Worm (Caenorhabditis elegans) whole organism, late embryonic: ENCODE data around the gene C44B12.6.

Experiments
- C08G9.2 ChIP-seq: sonication (generic microtip); optimal IDR thresholded peaks from 2 replicates; lab custom pipeline; 2016; ENCODE audit warnings: mild to moderate bottlenecking, missing genetic modification characterization, moderate library complexity, missing compliant biosample characterization
- ceh-30 ChIP-seq: fragments of 150-350 bp; optimal IDR thresholded peaks from 2 replicates; lab custom pipeline; 2014; ENCODE audit warnings: missing biosample characterization, missing genetic modification characterization
- che-1 ChIP-seq: sonication (generic microtip); optimal IDR thresholded peaks from 2 replicates; lab custom pipeline; 2016; ENCODE audit warnings: mild to moderate bottlenecking, missing genetic modification characterization, missing compliant biosample characterization
- fkh-10 ChIP-seq: fragments of 150-350 bp; optimal IDR thresholded peaks from 2 replicates; lab custom pipeline; 2014; ENCODE audit warnings: missing biosample characterization, missing genetic modification reagents, missing genetic modification characterization
- nhr-11 ChIP-seq: fragments of 150-350 bp; optimal IDR thresholded peaks from 2 replicates; lab custom pipeline; 2014; ENCODE audit warnings: missing biosample characterization, missing genetic modification characterization
- pax-1 ChIP-seq: fragments of 150-350 bp; optimal IDR thresholded peaks from 2 replicates; lab custom pipeline; 2014; ENCODE audit warnings: missing biosample characterization, missing genetic modification characterization
- tbx-2 ChIP-seq: sonication (generic microtip); optimal IDR thresholded peaks from 2 replicates; lab custom pipeline; 2016; ENCODE audit warnings: missing genetic modification characterization, missing compliant biosample characterization
- ttx-3 ChIP-seq: sonication (generic microtip); optimal IDR thresholded peaks from 2 replicates; lab custom pipeline; 2016; ENCODE audit warnings: missing genetic modification reagents, missing genetic modification characterization, missing compliant biosample characterization
- ztf-16 ChIP-seq: sonication (generic microtip); optimal IDR thresholded peaks from 2 replicates; lab custom pipeline; 2017; ENCODE audit warnings: missing genetic modification characterization, missing compliant biosample characterization

- TF ChIP-seq che-1 (no peak), fkh-10 (GFP tag; lab: Kevin White, UChicago) (no peak), tbx-2 (tag; lab: Kevin White, UChicago) (no peak), nhr-11 (no peak), pax-1 (tag; lab: Kevin White, UChicago) (no peak), ttx-3 (tag; lab: Kevin White, UChicago) (no peak), C08G9.2 (tag; lab: Kevin White, UChicago) (no peak), ceh-30 (tag; lab: Kevin White, UChicago) (no peak), ztf-16 (tag; lab: Kevin White, UChicago) (no peak)
Measured at ce11 chrIV:1174411-1174810, 37.9 kb upstream of the C44B12.6 start.
